Worm (Caenorhabditis elegans) whole organism, L2 larva: Measurements from ENCODE around the gene K09B3.1.
A peak's percentile ranks its signal among the peaks of the same experiment; 100 is the strongest.

Source experiments
- C34F6.9 ChIP-seq: fragments of 150-350 bp; optimal IDR thresholded peaks from 2 replicates; lab custom pipeline; 2014; ENCODE audit warnings: missing biosample characterization, missing genetic modification characterization
- F13H6.1 ChIP-seq: sonication (generic microtip); optimal IDR thresholded peaks from 2 replicates; lab custom pipeline; 2016; ENCODE audit warnings: missing genetic modification characterization, missing compliant biosample characterization
- R02D3.7 ChIP-seq: fragments of 150-350 bp; optimal IDR thresholded peaks from 2 replicates; lab custom pipeline; 2014; ENCODE audit warnings: missing biosample characterization, missing genetic modification characterization
- Y55F3AM.14 ChIP-seq: fragments of 200-800 bp; sonication (Bioruptor generic); optimal IDR thresholded peaks from 2 replicates; lab custom pipeline; 2018; ENCODE audit warnings: mild to moderate bottlenecking, missing genetic modification characterization, missing compliant biosample characterization
- ZK546.5 ChIP-seq: sonication (generic microtip); optimal IDR thresholded peaks from 2 replicates; lab custom pipeline; 2017; ENCODE audit warnings: missing biosample characterization, missing genetic modification characterization
- aly-2 ChIP-seq: fragments of 150-350 bp; optimal IDR thresholded peaks from 2 replicates; lab custom pipeline; 2014; ENCODE audit warnings: missing biosample characterization, missing genetic modification characterization
- ama-1 ChIP-seq: fragments of 150-350 bp; optimal IDR thresholded peaks from 2 replicates; lab custom pipeline; 2018; ENCODE audit warnings: inconsistent platforms
- blmp-1 ChIP-seq: sonication (generic microtip); optimal IDR thresholded peaks from 2 replicates; lab custom pipeline; 2017; ENCODE audit warnings: missing genetic modification characterization, mild to moderate bottlenecking, missing compliant biosample characterization, antibody characterized with exemption, moderate library complexity; ENCODE audit not compliant: insufficient read depth
- ceh-16 ChIP-seq: fragments of 150-350 bp; optimal IDR thresholded peaks from 2 replicates; lab custom pipeline; 2014; ENCODE audit warnings: missing biosample characterization, missing genetic modification characterization
- ceh-82 ChIP-seq: fragments of 150-350 bp; optimal IDR thresholded peaks from 2 replicates; lab custom pipeline; 2014; ENCODE audit warnings: missing biosample characterization, missing genetic modification characterization
- crh-2 ChIP-seq: sonication (generic microtip); optimal IDR thresholded peaks from 2 replicates; lab custom pipeline; 2017; ENCODE audit warnings: missing biosample characterization, missing genetic modification characterization
- dmd-4 ChIP-seq: sonication (generic microtip); optimal IDR thresholded peaks from 2 replicates; lab custom pipeline; 2017; ENCODE audit warnings: missing biosample characterization, missing genetic modification characterization
- elt-1 ChIP-seq: fragments of 150-350 bp; optimal IDR thresholded peaks from 2 replicates; lab custom pipeline; 2014; ENCODE audit warnings: missing biosample characterization, missing genetic modification characterization
- elt-3 ChIP-seq: sonication (generic microtip); optimal IDR thresholded peaks from 2 replicates; lab custom pipeline; 2017; ENCODE audit warnings: missing biosample characterization, missing genetic modification characterization
- fos-1 ChIP-seq: fragments of 150-350 bp; optimal IDR thresholded peaks from 2 replicates; lab custom pipeline; 2014; ENCODE audit warnings: missing biosample characterization, missing genetic modification characterization
- gmeb-1 ChIP-seq: fragments of 150-350 bp; optimal IDR thresholded peaks from 2 replicates; lab custom pipeline; 2014; ENCODE audit warnings: missing biosample characterization, missing genetic modification characterization
- lin-11 ChIP-seq: fragments of 150-350 bp; sonication (generic microtip); optimal IDR thresholded peaks from 2 replicates; lab custom pipeline; 2014; ENCODE audit warnings: missing biosample characterization, missing genetic modification characterization, inconsistent platforms, mixed read lengths
- lin-13 ChIP-seq: fragments of 150-350 bp; optimal IDR thresholded peaks from 2 replicates; lab custom pipeline; 2014; ENCODE audit warnings: missing biosample characterization, missing genetic modification reagents, missing genetic modification characterization
- lin-39 ChIP-seq: fragments of 150-350 bp; optimal IDR thresholded peaks from 2 replicates; lab custom pipeline; 2014; ENCODE audit warnings: missing biosample characterization, missing genetic modification reagents, missing genetic modification characterization
- lsy-2 ChIP-seq, 2 experiments: fragments of 150-350 bp in 1 of 2; sonication (generic microtip) in 1 of 2; optimal IDR thresholded peaks; 2 replicates each; lab custom pipeline; 2014 to 2017; ENCODE audit warnings: missing biosample characterization in 2 of 2, missing genetic modification characterization in 2 of 2
- mab-5 ChIP-seq: fragments of 150-350 bp; optimal IDR thresholded peaks from 2 replicates; lab custom pipeline; 2014; ENCODE audit warnings: missing biosample characterization, missing genetic modification characterization
- mbf-1 ChIP-seq: sonication (generic microtip); optimal IDR thresholded peaks from 2 replicates; lab custom pipeline; 2017; ENCODE audit warnings: missing biosample characterization, missing genetic modification characterization
- mdl-1 ChIP-seq, 2 experiments: fragments of 150-350 bp in 1 of 2; sonication (generic microtip) in 1 of 2; optimal IDR thresholded peaks; 2 replicates each; lab custom pipeline; 2017; ENCODE audit warnings: missing biosample characterization in 2 of 2, missing genetic modification characterization in 2 of 2
- nhr-10 ChIP-seq: sonication (generic microtip); optimal IDR thresholded peaks from 2 replicates; lab custom pipeline; 2017; ENCODE audit warnings: missing biosample characterization, missing genetic modification characterization
- nhr-11 ChIP-seq: fragments of 150-350 bp; optimal IDR thresholded peaks from 2 replicates; lab custom pipeline; 2014; ENCODE audit warnings: missing biosample characterization, missing genetic modification characterization
- nhr-12 ChIP-seq: fragments of 150-350 bp; optimal IDR thresholded peaks from 2 replicates; lab custom pipeline; 2014; ENCODE audit warnings: missing biosample characterization, missing genetic modification characterization
- nhr-129 ChIP-seq: fragments of 150-350 bp; optimal IDR thresholded peaks from 2 replicates; lab custom pipeline; 2014; ENCODE audit warnings: missing biosample characterization, missing genetic modification characterization
- nhr-21 ChIP-seq: fragments of 150-350 bp; optimal IDR thresholded peaks from 2 replicates; lab custom pipeline; 2014; ENCODE audit warnings: missing biosample characterization, missing genetic modification characterization
- nhr-237 ChIP-seq: fragments of 150-350 bp; optimal IDR thresholded peaks from 2 replicates; lab custom pipeline; 2014; ENCODE audit warnings: missing biosample characterization, missing genetic modification characterization
- nhr-6 ChIP-seq: fragments of 150-350 bp; optimal IDR thresholded peaks from 2 replicates; lab custom pipeline; 2014; ENCODE audit warnings: missing biosample characterization, missing genetic modification characterization
- nhr-77 ChIP-seq: fragments of 150-350 bp; optimal IDR thresholded peaks from 2 replicates; lab custom pipeline; 2014; ENCODE audit warnings: missing biosample characterization, missing genetic modification characterization
- peb-1 ChIP-seq: fragments of 150-350 bp; optimal IDR thresholded peaks from 2 replicates; lab custom pipeline; 2014; ENCODE audit warnings: missing biosample characterization, missing genetic modification characterization
- sem-4 ChIP-seq: fragments of 150-350 bp; optimal IDR thresholded peaks from 2 replicates; lab custom pipeline; 2014; ENCODE audit warnings: missing biosample characterization, missing genetic modification reagents, missing genetic modification characterization
- skn-1 ChIP-seq: sonication (generic microtip); optimal IDR thresholded peaks from 2 replicates; lab custom pipeline; 2017; ENCODE audit warnings: missing biosample characterization, missing genetic modification characterization
- sma-3 ChIP-seq: sonication (generic microtip); optimal IDR thresholded peaks from 2 replicates; lab custom pipeline; 2016; ENCODE audit warnings: missing genetic modification reagents, missing genetic modification characterization, missing compliant biosample characterization
- snpc-4 ChIP-seq: fragments of 150-350 bp; optimal IDR thresholded peaks from 2 replicates; lab custom pipeline; 2014; ENCODE audit warnings: missing biosample characterization, missing genetic modification characterization
- unc-39 ChIP-seq: fragments of 150-350 bp; optimal IDR thresholded peaks from 2 replicates; lab custom pipeline; 2014; ENCODE audit warnings: missing biosample characterization, missing genetic modification characterization
- unc-55 ChIP-seq: fragments of 150-350 bp; sonication (generic microtip); optimal IDR thresholded peaks from 3 replicates; lab custom pipeline; 2014; ENCODE audit warnings: missing biosample characterization, missing genetic modification reagents, missing genetic modification characterization
- unc-62 ChIP-seq: fragments of 150-350 bp; optimal IDR thresholded peaks from 2 replicates; lab custom pipeline; 2014; ENCODE audit warnings: missing biosample characterization, missing genetic modification reagents, missing genetic modification characterization
- zag-1 ChIP-seq: fragments of 150-350 bp; optimal IDR thresholded peaks from 2 replicates; lab custom pipeline; 2014; ENCODE audit warnings: missing biosample characterization, missing genetic modification characterization
- ztf-1 ChIP-seq: fragments of 200-800 bp; sonication (Bioruptor generic); conservative IDR thresholded peaks from 2 replicates; pipeline ENCODE4 v1.3.6; 2022; ENCODE audit warnings: missing genetic modification characterization, missing compliant biosample characterization
- ztf-11 ChIP-seq: sonication (generic microtip); optimal IDR thresholded peaks from 2 replicates; lab custom pipeline; 2017; ENCODE audit warnings: missing biosample characterization, missing genetic modification characterization
- ztf-4 ChIP-seq: fragments of 150-350 bp; optimal IDR thresholded peaks from 2 replicates; lab custom pipeline; 2014; ENCODE audit warnings: missing biosample characterization, missing genetic modification characterization

Gene K09B3.1

ce11 chrIV:3824720-3825119 is 30.2 kb downstream of the K09B3.1 start:
- TF ChIP-seq unc-39, result no peak
- no peak for TF ChIP-seq ama-1 (lab: Kevin White, UChicago)
- TF ChIP-seq elt-1 (tag; lab: Kevin White, UChicago), result no peak
- no peak for TF ChIP-seq nhr-77
- peak; percentile 66 for TF ChIP-seq mab-5
- no peak for TF ChIP-seq aly-2 (tag; lab: Kevin White, UChicago)
- peak; percentile 50 for TF ChIP-seq C34F6.9
- peak; percentile 67 for TF ChIP-seq lin-39
- TF ChIP-seq peb-1 (tag; lab: Kevin White, UChicago), result no peak
- peak; percentile 27 to 35 for TF ChIP-seq mdl-1 (tag; optimal IDR thresholded peaks at IDR 0.05; lab: Kevin White, UChicago)
- no peak for TF ChIP-seq sem-4 (tag; lab: Kevin White, UChicago)
- TF ChIP-seq ZK546.5, result no peak
- TF ChIP-seq fos-1 (tag; lab: Kevin White, UChicago), result no peak
- no peak for TF ChIP-seq snpc-4 (tag; lab: Kevin White, UChicago)
- TF ChIP-seq R02D3.7 (tag; lab: Kevin White, UChicago), result no peak
- no peak for TF ChIP-seq skn-1 (tag; lab: Kevin White, UChicago)
- no peak for TF ChIP-seq ceh-82 (tag; lab: Kevin White, UChicago)
- TF ChIP-seq nhr-21 (tag; lab: Kevin White, UChicago), result no peak
- TF ChIP-seq unc-55 (GFP tag; lab: Kevin White, UChicago), result peak; percentile 56
- no peak for TF ChIP-seq nhr-10 (tag; lab: Kevin White, UChicago)
- TF ChIP-seq dmd-4 (tag; lab: Kevin White, UChicago), result no peak
- no peak for TF ChIP-seq lin-11 (tag; lab: Kevin White, UChicago)
- TF ChIP-seq nhr-6 (tag; lab: Kevin White, UChicago), result no peak
- peak; percentile 29 for TF ChIP-seq nhr-129 (tag; lab: Kevin White, UChicago)
- TF ChIP-seq nhr-11 (tag; lab: Kevin White, UChicago), result no peak
- TF ChIP-seq mbf-1, result no peak
- no peak for TF ChIP-seq sma-3 (GFP tag; lab: Kevin White, UChicago)
- TF ChIP-seq Y55F3AM.14, result no peak
- TF ChIP-seq crh-2, result no peak
- TF ChIP-seq unc-62 (GFP tag; lab: Kevin White, UChicago), result no peak
- peak; percentile 57 for TF ChIP-seq zag-1 (tag; lab: Kevin White, UChicago)
- TF ChIP-seq elt-3, result no peak
- TF ChIP-seq ztf-11, result no peak
- peak; percentile 29 for TF ChIP-seq F13H6.1 (tag; lab: Kevin White, UChicago)
- TF ChIP-seq nhr-237 (tag; lab: Kevin White, UChicago), result no peak
- TF ChIP-seq ceh-16, result no peak
- no peak for TF ChIP-seq blmp-1 (tag; lab: Kevin White, UChicago)
- TF ChIP-seq lsy-2 (tag; optimal IDR thresholded peaks at IDR 0.05; lab: Kevin White, UChicago), result peak in 1 of 2 experiments; percentile 8
- no peak for TF ChIP-seq nhr-12 (tag; lab: Kevin White, UChicago)
- no peak for TF ChIP-seq lin-13 (GFP tag; lab: Kevin White, UChicago)
- no peak for TF ChIP-seq gmeb-1 (tag; lab: Kevin White, UChicago)
- TF ChIP-seq ztf-4 (tag; lab: Kevin White, UChicago), result no peak
- TF ChIP-seq, all 48 proteins: peak for 9

ce11 chrIV:3825388-3825787 is 30.9 kb downstream of the K09B3.1 start:
- TF ChIP-seq nhr-12 (tag; lab: Kevin White, UChicago) (no peak), ceh-82 (tag; lab: Kevin White, UChicago) (no peak), nhr-11 (tag; lab: Kevin White, UChicago) (no peak), lin-39 (no peak), nhr-21 (tag; lab: Kevin White, UChicago) (no peak), ZK546.5 (no peak), mbf-1 (no peak), aly-2 (tag; lab: Kevin White, UChicago) (no peak), gmeb-1 (tag; lab: Kevin White, UChicago) (no peak), ztf-4 (tag; lab: Kevin White, UChicago) (no peak), R02D3.7 (tag; lab: Kevin White, UChicago) (no peak), dmd-4 (tag; lab: Kevin White, UChicago) (no peak), nhr-129 (tag; lab: Kevin White, UChicago) (no peak), ztf-1 (GFP tag; lab: Robert Waterston, UW) (no peak), ceh-16 (no peak)
